Worm (Caenorhabditis elegans) whole organism, early embryonic: Measurements from ENCODE around the gene F42A9.7.

Source experiments
- F13C5.2 ChIP-seq: sonication (generic microtip); optimal IDR thresholded peaks from 2 replicates; lab custom pipeline; 2017; ENCODE audit warnings: mild to moderate bottlenecking, missing genetic modification characterization, inconsistent platforms, missing compliant biosample characterization
- ama-1 ChIP-seq: fragments of 150-350 bp; optimal IDR thresholded peaks from 2 replicates; lab custom pipeline; 2014
- flt-1 ChIP-seq: fragments of 200-800 bp; sonication (Bioruptor generic); IDR thresholded peaks from 2 replicates; pipeline ENCODE4 v1.3.6; 2022; ENCODE audit warnings: missing genetic modification characterization, missing compliant biosample characterization
- hmbx-1 ChIP-seq: sonication (generic microtip); optimal IDR thresholded peaks from 2 replicates; lab custom pipeline; 2016; ENCODE audit warnings: mild to moderate bottlenecking, missing genetic modification characterization, missing compliant biosample characterization
- hnd-1 ChIP-seq: sonication (generic microtip); optimal IDR thresholded peaks from 2 replicates; lab custom pipeline; 2016; ENCODE audit warnings: missing genetic modification characterization, missing compliant biosample characterization
- pes-1 ChIP-seq: fragments of 200-800 bp; sonication (Bioruptor generic); IDR thresholded peaks from 2 replicates; pipeline ENCODE4 v1.3.6; 2022; ENCODE audit warnings: missing genetic modification reagents, missing genetic modification characterization, missing compliant biosample characterization
- tbx-11 ChIP-seq: fragments of 200-800 bp; sonication (Bioruptor generic); IDR thresholded peaks from 2 replicates; pipeline ENCODE4 v1.3.6; 2022; ENCODE audit warnings: missing genetic modification characterization, missing compliant biosample characterization
- tbx-37 ChIP-seq: fragments of 200-800 bp; sonication (Bioruptor generic); conservative IDR thresholded peaks from 2 replicates; pipeline ENCODE4 v1.3.6; 2022; ENCODE audit warnings: missing genetic modification reagents, missing genetic modification characterization, missing compliant biosample characterization
- tra-4 ChIP-seq: sonication (generic microtip); optimal IDR thresholded peaks from 2 replicates; lab custom pipeline; 2017; ENCODE audit warnings: missing genetic modification characterization, missing compliant biosample characterization

DNA sequence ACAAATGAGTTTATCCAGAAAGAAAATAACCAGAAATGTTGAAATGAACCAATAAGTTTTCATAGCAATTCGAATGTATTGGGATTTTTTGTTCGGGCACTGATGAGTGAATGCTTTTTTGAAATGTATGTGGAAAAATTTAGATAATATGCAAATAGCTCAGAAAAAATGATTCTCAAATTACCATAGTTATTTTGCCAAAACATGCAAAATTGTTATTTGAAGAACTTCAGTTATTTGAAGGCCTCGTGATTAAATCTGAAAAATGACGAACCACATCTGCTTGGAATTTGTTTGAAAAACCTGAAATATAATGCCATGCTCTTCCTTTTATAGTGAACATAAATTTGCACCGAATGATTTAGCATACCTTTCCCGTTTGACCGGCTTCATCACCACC lies 41.2 kb upstream of the F42A9.7 start, which contains the start of gene C49C8.6:
- TF ChIP-seq F13C5.2 (tag; lab: Kevin White, UChicago) (no peak), hmbx-1 (no peak), hnd-1 (tag; lab: Kevin White, UChicago) (no peak), ama-1 (lab: Kevin White, UChicago) (no peak), pes-1 (no peak), flt-1 (GFP tag; lab: Robert Waterston, UW) (no peak), tra-4 (tag; lab: Kevin White, UChicago) (no peak), tbx-11 (GFP tag; lab: Robert Waterston, UW) (no peak), tbx-37 (GFP tag; lab: Robert Waterston, UW) (no peak)
